Worm (Caenorhabditis elegans): ENCODE measurements around the gene F23F1.10.

F23F1.10 gene

ce11 chrII:41914-42313 lies at the start of gene F23F1.10:
F23F1.10 (minus strand) TSS chrII:41982.
- TF ChIP-seq fos-1 (tag; optimal IDR thresholded peaks at IDR 0.05) (no peak), snpc-4 (tag; optimal IDR thresholded peaks at IDR 0.05) (no peak), lin-15B (tag; optimal IDR thresholded peaks at IDR 0.05) (no peak), nhr-11 (tag; optimal IDR thresholded peaks at IDR 0.05) (no peak), ceh-28 (tag; optimal IDR thresholded peaks at IDR 0.05) (no peak), zag-1 (tag; optimal IDR thresholded peaks at IDR 0.05) (no peak), skn-1 (tag; optimal IDR thresholded peaks at IDR 0.05) (no peak), ceh-82 (tag; optimal IDR thresholded peaks at IDR 0.05) (no peak), nhr-67 (tag; optimal IDR thresholded peaks at IDR 0.05) (no peak), egl-5 (tag; optimal IDR thresholded peaks at IDR 0.05) (no peak), nfya-1 (tag; optimal IDR thresholded peaks at IDR 0.05; ENCODE audit: insufficient read depth) (no peak), mdl-1 (tag; optimal IDR thresholded peaks at IDR 0.05) (no peak), unc-39 (tag; optimal IDR thresholded peaks at IDR 0.05) (no peak), elt-3 (tag; optimal IDR thresholded peaks at IDR 0.05) (no peak), nhr-77 (tag; optimal IDR thresholded peaks at IDR 0.05) (no peak), nhr-43 (tag; optimal IDR thresholded peaks at IDR 0.05; ENCODE audit: poor library complexity, severe bottlenecking) (no peak)

DNA sequence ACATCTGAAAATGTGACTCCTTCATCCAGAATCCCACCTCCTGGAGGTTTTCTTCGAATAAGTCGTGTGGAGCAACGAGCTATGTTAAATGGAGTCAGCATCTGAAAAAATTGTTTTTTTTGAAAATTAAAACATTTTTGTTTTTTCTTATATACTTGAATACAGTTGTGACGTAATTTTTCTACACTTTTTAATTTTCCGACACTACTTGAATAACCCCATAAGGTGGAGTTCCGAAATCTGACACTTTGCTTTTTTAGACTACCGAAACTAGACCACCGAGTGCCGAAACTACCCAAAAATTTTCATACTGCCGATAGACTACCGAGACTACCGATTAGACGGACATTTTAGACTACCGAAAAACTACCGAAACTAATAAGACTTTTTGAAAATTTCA lies 49.6 kb upstream of the F23F1.10 start, which contains the start of gene mcat-1:
mcat-1 (minus strand) TSS at position 101 of the 400 bp plus-strand sequence.
- TF ChIP-seq daf-12 (tag; optimal IDR thresholded peaks at IDR 0.05) (no peak), egl-27 (tag; optimal IDR thresholded peaks at IDR 0.05) (no peak), ztf-4 (tag; optimal IDR thresholded peaks at IDR 0.05) (no peak), ceh-9 (tag; optimal IDR thresholded peaks at IDR 0.05) (no peak), lsy-12 (tag; optimal IDR thresholded peaks at IDR 0.05) (no peak), fos-1 (tag; optimal IDR thresholded peaks at IDR 0.05) (no peak), nhr-237 (tag; optimal IDR thresholded peaks at IDR 0.05) (no peak), hmg-11 (tag; optimal IDR thresholded peaks at IDR 0.05) (no peak), nhr-77 (tag; optimal IDR thresholded peaks at IDR 0.05) (no peak), pqm-1 (tag; optimal IDR thresholded peaks at IDR 0.05) (no peak)

DNA sequence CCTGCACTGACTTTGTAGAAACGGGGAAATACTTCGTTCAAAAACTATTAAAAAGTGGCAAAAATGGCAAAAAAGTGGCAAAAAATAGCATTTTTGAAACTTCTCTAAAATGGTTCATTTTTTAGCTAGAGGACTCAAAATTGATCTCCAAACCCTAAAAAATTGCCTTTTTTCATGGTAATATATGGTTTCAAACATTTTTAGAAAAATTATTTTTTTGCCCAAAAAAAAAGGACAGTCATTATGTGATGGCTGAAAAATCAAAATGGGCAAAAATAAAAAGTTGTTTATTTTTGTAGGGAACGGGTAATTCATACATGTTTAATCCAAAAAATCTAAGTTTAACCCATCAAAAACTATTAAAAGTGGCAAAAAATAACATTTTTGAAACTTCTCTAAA lies 46.2 kb upstream of the F23F1.10 start:
- TF ChIP-seq lin-15B (tag; optimal IDR thresholded peaks at IDR 0.05), result no peak
- TF ChIP-seq R02D3.7 (tag; optimal IDR thresholded peaks at IDR 0.05), result no peak
- TF ChIP-seq nhr-11 (tag; optimal IDR thresholded peaks at IDR 0.05), result no peak
- no peak for TF ChIP-seq nhr-237 (tag; optimal IDR thresholded peaks at IDR 0.05)
- no peak for TF ChIP-seq nfya-1 (tag; optimal IDR thresholded peaks at IDR 0.05; ENCODE audit: insufficient read depth)
- TF ChIP-seq lsy-12 (tag; optimal IDR thresholded peaks at IDR 0.05), result no peak

DNA sequence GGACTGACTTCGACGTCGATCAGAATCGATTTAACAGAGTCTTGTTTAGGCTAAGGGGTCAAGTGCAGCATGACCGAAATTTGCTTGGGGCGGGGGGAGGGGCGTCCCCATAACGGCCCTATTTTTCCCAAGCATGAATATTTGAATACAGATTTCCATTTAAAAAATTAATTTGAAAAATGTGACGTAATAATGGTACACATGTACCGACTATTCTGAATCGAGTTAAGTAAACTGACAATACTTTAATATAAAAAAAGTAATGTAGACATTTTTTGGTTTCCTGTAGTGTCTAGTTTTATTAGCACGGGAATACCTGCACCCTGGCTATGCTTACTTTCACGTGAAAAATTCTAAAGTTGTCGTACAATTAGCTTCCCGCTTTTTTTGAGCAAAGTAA lies 45.0 kb upstream of the F23F1.10 start:
- no peak for TF ChIP-seq fos-1 (tag; optimal IDR thresholded peaks at IDR 0.05)
- no peak for TF ChIP-seq mml-1 (tag; optimal IDR thresholded peaks at IDR 0.05)
- no peak for TF ChIP-seq fkh-10 (GFP tag; optimal IDR thresholded peaks at IDR 0.05)
- no peak for TF ChIP-seq zag-1 (tag; optimal IDR thresholded peaks at IDR 0.05)
- no peak for TF ChIP-seq lin-15B (tag; optimal IDR thresholded peaks at IDR 0.05)
- TF ChIP-seq ztf-4 (tag; optimal IDR thresholded peaks at IDR 0.05), result no peak
- TF ChIP-seq daf-12 (tag; optimal IDR thresholded peaks at IDR 0.05), result no peak
- TF ChIP-seq nhr-11 (tag; optimal IDR thresholded peaks at IDR 0.05), result no peak
- no peak for TF ChIP-seq mdl-1 (tag; optimal IDR thresholded peaks at IDR 0.05)
- TF ChIP-seq egl-5 (tag; optimal IDR thresholded peaks at IDR 0.05), result no peak
- no peak for TF ChIP-seq pha-4 (tag; optimal IDR thresholded peaks at IDR 0.05)
- TF ChIP-seq egl-27 (tag; optimal IDR thresholded peaks at IDR 0.05), result no peak
- TF ChIP-seq unc-62 (GFP tag; optimal IDR thresholded peaks at IDR 0.05), result no peak
- no peak for TF ChIP-seq ceh-82 (tag; optimal IDR thresholded peaks at IDR 0.05)
- no peak for TF ChIP-seq nhr-237 (tag; optimal IDR thresholded peaks at IDR 0.05)
- no peak for TF ChIP-seq hmg-11 (tag; optimal IDR thresholded peaks at IDR 0.05)
- no peak for TF ChIP-seq aly-2 (tag; optimal IDR thresholded peaks at IDR 0.05)
- TF ChIP-seq pqm-1 (tag; optimal IDR thresholded peaks at IDR 0.05), result no peak

- no peak for TF ChIP-seq ceh-9 (tag; optimal IDR thresholded peaks at IDR 0.05)
- TF ChIP-seq zag-1 (tag; optimal IDR thresholded peaks at IDR 0.05), result no peak
- TF ChIP-seq lin-15B (tag; optimal IDR thresholded peaks at IDR 0.05), result no peak
- no peak for TF ChIP-seq nhr-43 (tag; optimal IDR thresholded peaks at IDR 0.05; ENCODE audit: poor library complexity, severe bottlenecking)
- TF ChIP-seq nhr-67 (tag; optimal IDR thresholded peaks at IDR 0.05), result no peak
- TF ChIP-seq pqm-1 (tag; optimal IDR thresholded peaks at IDR 0.05), result no peak
- TF ChIP-seq aly-2 (tag; optimal IDR thresholded peaks at IDR 0.05), result no peak
- no peak for TF ChIP-seq egl-5 (tag; optimal IDR thresholded peaks at IDR 0.05)
- no peak for TF ChIP-seq ztf-11 (tag; optimal IDR thresholded peaks at IDR 0.05)
- TF ChIP-seq ceh-28 (tag; optimal IDR thresholded peaks at IDR 0.05), result no peak
- no peak for TF ChIP-seq nhr-77 (tag; optimal IDR thresholded peaks at IDR 0.05)
- TF ChIP-seq ceh-16 (tag; optimal IDR thresholded peaks at IDR 0.05), result no peak
- no peak for TF ChIP-seq pha-4 (tag; optimal IDR thresholded peaks at IDR 0.05)
- TF ChIP-seq elt-1 (tag; optimal IDR thresholded peaks at IDR 0.05), result no peak
- TF ChIP-seq unc-62 (GFP tag; optimal IDR thresholded peaks at IDR 0.05), result no peak
- TF ChIP-seq ZK546.5 (tag; optimal IDR thresholded peaks at IDR 0.05), result no peak
- TF ChIP-seq lsy-12 (tag; optimal IDR thresholded peaks at IDR 0.05), result no peak
- no peak for TF ChIP-seq skn-1 (tag; optimal IDR thresholded peaks at IDR 0.05)
- no peak for TF ChIP-seq lin-39 (tag; optimal IDR thresholded peaks at IDR 0.05)
Observed at ce11 chrII:84134-84533, 42.4 kb upstream of the F23F1.10 start, which contains the start of gene C50D2.6. C50D2.6 (plus strand) TSS chrII:84434.

All from whole organism, L3 larva.